Fruit fly (Drosophila melanogaster) whole organism, embryonic: Measurements from ENCODE around the gene CG6972.

Experiments used
- Adf1 ChIP-seq: fragments of 200-800 bp; sonication (Bioruptor generic); IDR thresholded peaks from 2 replicates; pipeline ENCODE4 v1.3.6; 2022; ENCODE audit warnings: missing biosample characterization, missing genetic modification characterization
- B-H2 ChIP-seq: fragments of 200-800 bp; sonication (Bioruptor generic); optimal IDR thresholded peaks from 2 replicates; lab custom pipeline; 2018; ENCODE audit warnings: missing biosample characterization, mild to moderate bottlenecking, missing genetic modification characterization
- CG11504 ChIP-seq: fragments of 200-800 bp; sonication (Bioruptor generic); optimal IDR thresholded peaks from 3 replicates; lab custom pipeline; 2019; ENCODE audit warnings: missing biosample characterization, mild to moderate bottlenecking, missing genetic modification characterization, moderate library complexity
- CG12071 ChIP-seq: fragments of 200-800 bp; sonication (Bioruptor generic); optimal IDR thresholded peaks from 3 replicates; lab custom pipeline; 2018; ENCODE audit warnings: missing biosample characterization, mild to moderate bottlenecking, missing genetic modification characterization
- CG13123 ChIP-seq: fragments of 200-800 bp; sonication (Bioruptor generic); optimal IDR thresholded peaks from 2 replicates; lab custom pipeline; 2016; ENCODE audit warnings: missing biosample characterization, missing genetic modification characterization
- CG13296 ChIP-seq: fragments of 200-800 bp; sonication (Bioruptor generic); optimal IDR thresholded peaks from 3 replicates; lab custom pipeline; 2018; ENCODE audit warnings: missing biosample characterization, mild to moderate bottlenecking, missing genetic modification characterization
- CG13775 ChIP-seq: fragments of 200-800 bp; sonication (Bioruptor generic); optimal IDR thresholded peaks from 3 replicates; lab custom pipeline; 2017; ENCODE audit warnings: missing biosample characterization, mild to moderate bottlenecking, missing genetic modification characterization
- CG14050 ChIP-seq: fragments of 200-800 bp; sonication (Bioruptor generic); IDR thresholded peaks from 3 replicates; pipeline ENCODE4 v1.3.6; 2022; ENCODE audit warnings: missing biosample characterization, missing genetic modification characterization
- CG14441 ChIP-seq: fragments of 200-800 bp; sonication (Bioruptor generic); IDR thresholded peaks from 2 replicates; pipeline ENCODE4 v1.3.6; 2022; ENCODE audit warnings: missing biosample characterization, missing genetic modification characterization
- CG16815 ChIP-seq: fragments of 200-800 bp; sonication (Bioruptor generic); optimal IDR thresholded peaks from 3 replicates; lab custom pipeline; 2017; ENCODE audit warnings: missing biosample characterization, mild to moderate bottlenecking, missing genetic modification characterization
- CG17328 ChIP-seq: fragments of 200-800 bp; sonication (Bioruptor generic); IDR thresholded peaks from 2 replicates; pipeline ENCODE4 v1.3.6; 2022; ENCODE audit warnings: missing biosample characterization, missing genetic modification characterization
- CG31388 ChIP-seq: fragments of 200-800 bp; sonication (Bioruptor generic); optimal IDR thresholded peaks from 2 replicates; lab custom pipeline; 2016; ENCODE audit warnings: missing biosample characterization, missing genetic modification characterization
- CG33557 ChIP-seq: fragments of 200-800 bp; sonication (Bioruptor generic); optimal IDR thresholded peaks from 2 replicates; lab custom pipeline; 2019; ENCODE audit warnings: missing biosample characterization, mild to moderate bottlenecking, missing genetic modification characterization, moderate library complexity
- CG4854 ChIP-seq: fragments of 200-800 bp; sonication (Bioruptor generic); optimal IDR thresholded peaks from 2 replicates; lab custom pipeline; 2016; ENCODE audit warnings: missing biosample characterization, missing genetic modification characterization, inconsistent platforms
- CG5180 ChIP-seq: fragments of 200-800 bp; sonication (Bioruptor generic); optimal IDR thresholded peaks from 3 replicates; lab custom pipeline; 2017; ENCODE audit warnings: missing biosample characterization, missing genetic modification characterization, mild to moderate bottlenecking, moderate library complexity, missing genetic modification reagents
- CG6654 ChIP-seq: fragments of 200-800 bp; sonication (Bioruptor generic); optimal IDR thresholded peaks from 2 replicates; lab custom pipeline; 2017; ENCODE audit warnings: missing biosample characterization, mild to moderate bottlenecking, missing genetic modification characterization
- CG7745 ChIP-seq: fragments of 200-800 bp; sonication (Bioruptor generic); optimal IDR thresholded peaks from 2 replicates; lab custom pipeline; 2018; ENCODE audit warnings: missing biosample characterization, mild to moderate bottlenecking, missing genetic modification characterization, moderate library complexity
- CG7928 ChIP-seq: fragments of 200-800 bp; sonication (Bioruptor generic); optimal IDR thresholded peaks from 2 replicates; lab custom pipeline; 2017; ENCODE audit warnings: missing biosample characterization, mild to moderate bottlenecking, missing genetic modification characterization
- CTCF ChIP-seq: fragments of 200-800 bp; sonication (Bioruptor generic); optimal IDR thresholded peaks from 2 replicates; lab custom pipeline; 2017; ENCODE audit warnings: missing biosample characterization, mild to moderate bottlenecking, missing genetic modification characterization, moderate library complexity
- D ChIP-seq, 2 experiments: fragments of 200-800 bp in 1 of 2; fragments of >200 bp in 1 of 2; sonication (Bioruptor generic) in 1 of 2; optimal IDR thresholded peaks; 2 replicates in 1 of 2; 3 replicates in 1 of 2; lab custom pipeline; 2017; ENCODE audit warnings: mild to moderate bottlenecking in 1 of 2, missing biosample characterization in 1 of 2, missing genetic modification characterization in 1 of 2, missing genetic modification reagents in 1 of 2
- Dad ChIP-seq: fragments of 200-800 bp; sonication (Bioruptor generic); optimal IDR thresholded peaks from 3 replicates; lab custom pipeline; 2016; ENCODE audit warnings: missing biosample characterization, missing genetic modification characterization
- Hand ChIP-seq: fragments of 200-800 bp; sonication (Bioruptor generic); optimal IDR thresholded peaks from 2 replicates; lab custom pipeline; 2017; ENCODE audit warnings: mild to moderate bottlenecking, missing biosample characterization, missing genetic modification reagents, missing genetic modification characterization
- Hmr ChIP-seq: fragments of 200-800 bp; sonication (Bioruptor generic); optimal IDR thresholded peaks from 3 replicates; lab custom pipeline; 2017; ENCODE audit warnings: mild to moderate bottlenecking, missing biosample characterization, missing genetic modification reagents, missing genetic modification characterization
- Hmx ChIP-seq: fragments of 200-800 bp; sonication (Bioruptor generic); optimal IDR thresholded peaks from 2 replicates; lab custom pipeline; 2016; ENCODE audit warnings: missing biosample characterization, missing genetic modification characterization
- Hr3 ChIP-seq: fragments of 200-800 bp; sonication (Bioruptor generic); optimal IDR thresholded peaks from 3 replicates; lab custom pipeline; 2016; ENCODE audit warnings: missing biosample characterization, missing genetic modification characterization
- Hr51 ChIP-seq, 2 experiments: fragments of 200-800 bp; sonication (Bioruptor generic); optimal IDR thresholded peaks; 2 replicates in 1 of 2; 3 replicates in 1 of 2; lab custom pipeline; 2016 to 2018; ENCODE audit warnings: missing biosample characterization in 2 of 2, missing genetic modification characterization in 2 of 2, mild to moderate bottlenecking in 1 of 2, moderate library complexity in 1 of 2
- Hr78 ChIP-seq, 2 experiments: fragments of 200-800 bp in 1 of 2; fragments of >200 bp in 1 of 2; sonication (Bioruptor generic) in 1 of 2; optimal IDR thresholded peaks; 2 replicates each; lab custom pipeline; 2017 to 2019; ENCODE audit warnings: missing biosample characterization in 2 of 2, missing genetic modification characterization in 2 of 2, mild to moderate bottlenecking in 1 of 2, moderate library complexity in 1 of 2
- Meics ChIP-seq: fragments of 200-800 bp; sonication (Bioruptor generic); optimal IDR thresholded peaks from 2 replicates; lab custom pipeline; 2017; ENCODE audit warnings: missing biosample characterization, mild to moderate bottlenecking, missing genetic modification characterization
- Mrtf ChIP-seq: fragments of 200-800 bp; sonication (Bioruptor generic); IDR thresholded peaks from 3 replicates; pipeline ENCODE4 v1.3.6; 2022; ENCODE audit warnings: missing biosample characterization, missing genetic modification characterization
- Nf-YB ChIP-seq: fragments of 200-800 bp; sonication (Bioruptor generic); optimal IDR thresholded peaks from 3 replicates; lab custom pipeline; 2019; ENCODE audit warnings: missing biosample characterization, mild to moderate bottlenecking, missing genetic modification characterization, moderate library complexity
- PHDP ChIP-seq: fragments of 200-800 bp; sonication (Bioruptor generic); optimal IDR thresholded peaks from 3 replicates; lab custom pipeline; 2018; ENCODE audit warnings: missing biosample characterization, mild to moderate bottlenecking, missing genetic modification characterization, moderate library complexity
- Rfx ChIP-seq: fragments of 200-800 bp; sonication (Bioruptor generic); IDR thresholded peaks from 2 replicates; pipeline ENCODE4 v1.3.6; 2022; ENCODE audit warnings: missing biosample characterization, missing genetic modification characterization
- ap ChIP-seq: fragments of 200-800 bp; sonication (Bioruptor generic); IDR thresholded peaks from 2 replicates; pipeline ENCODE4 v1.3.6; 2022; ENCODE audit warnings: missing biosample characterization, missing genetic modification characterization
- bab2 ChIP-seq: fragments of 200-800 bp; sonication (Bioruptor generic); optimal IDR thresholded peaks from 2 replicates; lab custom pipeline; 2016; ENCODE audit warnings: missing biosample characterization, missing genetic modification characterization
- br ChIP-seq: fragments of >200 bp; optimal IDR thresholded peaks from 2 replicates; lab custom pipeline; 2017
- exex ChIP-seq: fragments of 200-800 bp; sonication (Bioruptor generic); optimal IDR thresholded peaks from 4 replicates; lab custom pipeline; 2018; ENCODE audit warnings: missing biosample characterization, mild to moderate bottlenecking, missing genetic modification characterization, moderate library complexity
- fd102C ChIP-seq: fragments of 200-800 bp; sonication (Bioruptor generic); optimal IDR thresholded peaks from 2 replicates; lab custom pipeline; 2018; ENCODE audit warnings: missing biosample characterization, mild to moderate bottlenecking, missing genetic modification characterization, moderate library complexity
- fd64A ChIP-seq: fragments of 200-800 bp; sonication (Bioruptor generic); optimal IDR thresholded peaks from 3 replicates; lab custom pipeline; 2018; ENCODE audit warnings: missing biosample characterization, mild to moderate bottlenecking, missing genetic modification characterization
- fu2 ChIP-seq: fragments of 200-800 bp; sonication (Bioruptor generic); optimal IDR thresholded peaks from 2 replicates; lab custom pipeline; 2016; ENCODE audit warnings: missing biosample characterization, missing genetic modification characterization
- gem ChIP-seq: fragments of 200-800 bp; sonication (Bioruptor generic); optimal IDR thresholded peaks from 2 replicates; lab custom pipeline; 2019; ENCODE audit warnings: missing biosample characterization, mild to moderate bottlenecking, missing genetic modification characterization, moderate library complexity
- knrl ChIP-seq: fragments of 200-800 bp; sonication (Bioruptor generic); IDR thresholded peaks from 3 replicates; pipeline ENCODE4 v1.3.6; 2022; ENCODE audit warnings: missing biosample characterization, missing genetic modification characterization; ENCODE audit not compliant: partially characterized antibody
- lab ChIP-seq: fragments of 200-800 bp; sonication (Bioruptor generic); optimal IDR thresholded peaks from 3 replicates; lab custom pipeline; 2017; ENCODE audit warnings: missing biosample characterization, missing genetic modification characterization, mild to moderate bottlenecking, moderate library complexity, missing genetic modification reagents
- pfk ChIP-seq: fragments of 200-800 bp; sonication (Bioruptor generic); optimal IDR thresholded peaks from 2 replicates; lab custom pipeline; 2018; ENCODE audit warnings: missing biosample characterization, mild to moderate bottlenecking, missing genetic modification characterization, moderate library complexity
- psq ChIP-seq: fragments of 200-800 bp; sonication (Bioruptor generic); optimal IDR thresholded peaks from 2 replicates; lab custom pipeline; 2017; ENCODE audit warnings: missing biosample characterization, missing genetic modification characterization
- slou ChIP-seq: fragments of 200-800 bp; sonication (Bioruptor generic); optimal IDR thresholded peaks from 3 replicates; lab custom pipeline; 2016; ENCODE audit warnings: missing biosample characterization, missing genetic modification characterization
- sna ChIP-seq: fragments of 200-800 bp; sonication (Bioruptor generic); IDR thresholded peaks from 2 replicates; pipeline ENCODE4 v1.3.6; 2022; ENCODE audit warnings: missing biosample characterization, missing genetic modification characterization; ENCODE audit not compliant: partially characterized antibody
- twi ChIP-seq: fragments of 200-800 bp; optimal IDR thresholded peaks from 2 replicates; lab custom pipeline; 2019; ENCODE audit warnings: missing biosample characterization, mild to moderate bottlenecking, missing genetic modification characterization, moderate library complexity
- usp ChIP-seq: fragments of >200 bp; optimal IDR thresholded peaks from 2 replicates; lab custom pipeline; 2017; ENCODE audit warnings: missing biosample characterization, missing genetic modification characterization
- vfl ChIP-seq: fragments of 200-800 bp; sonication (Bioruptor generic); optimal IDR thresholded peaks from 2 replicates; lab custom pipeline; 2016; ENCODE audit warnings: missing biosample characterization, missing genetic modification characterization
- vnd ChIP-seq: fragments of 200-800 bp; sonication (Bioruptor generic); IDR thresholded peaks from 3 replicates; pipeline ENCODE4 v1.3.6; 2022; ENCODE audit warnings: missing biosample characterization, missing genetic modification characterization; ENCODE audit not compliant: partially characterized antibody

CG6972 gene

DNA sequence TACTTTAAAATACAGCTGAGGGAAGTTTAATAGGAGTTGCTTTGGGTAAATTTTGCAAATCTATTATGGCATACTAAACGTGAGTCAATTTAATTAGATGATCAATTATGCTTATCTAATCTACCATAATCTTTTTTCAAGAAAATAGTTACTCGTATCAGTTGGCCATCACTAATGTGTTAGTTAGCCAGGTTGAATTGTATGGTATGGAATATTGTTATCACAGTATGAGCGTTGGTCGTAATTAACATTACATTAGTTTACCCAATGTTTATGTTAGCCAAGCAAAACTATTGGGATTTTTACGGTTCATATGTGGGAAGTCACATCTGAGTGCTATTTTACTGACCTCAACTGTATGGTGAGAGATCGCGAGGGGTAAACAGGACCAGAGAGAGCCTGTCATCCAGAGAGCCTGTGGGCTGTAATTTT, 28.3 kb upstream of the CG6972 start (continued):
- TF ChIP-seq CG16815 (GFP tag; lab: Kevin White, UChicago), result peak; percentile 92
- peak; percentile 83 for TF ChIP-seq fd102C (GFP tag; lab: Kevin White, UChicago)
- no peak for TF ChIP-seq CG12071 (GFP tag; lab: Kevin White, UChicago)
- TF ChIP-seq twi, result peak; percentile 69
- TF ChIP-seq Hr78 (GFP tag; optimal IDR thresholded peaks at IDR 0.05; lab: Kevin White, UChicago), result no peak
- TF ChIP-seq bab2, result peak; percentile 73
- TF ChIP-seq slou (GFP tag; lab: Kevin White, UChicago), result no peak
- TF ChIP-seq Hr3 (GFP tag; lab: Kevin White, UChicago), result peak; percentile 76
- no peak for TF ChIP-seq pfk (GFP tag; lab: Kevin White, UChicago)
- TF ChIP-seq Hmr (GFP tag; lab: Kevin White, UChicago), result peak; percentile 50
- TF ChIP-seq CG13296 (GFP tag; lab: Kevin White, UChicago), result peak; percentile 27
- TF ChIP-seq CG14050 (GFP tag; lab: Robert Waterston, UW), result no peak
- TF ChIP-seq Meics (GFP tag; lab: Kevin White, UChicago), result peak; percentile 40
- peak; percentile 77 for TF ChIP-seq lab (GFP tag; lab: Kevin White, UChicago)
- TF ChIP-seq knrl (GFP tag; lab: Robert Waterston, UW), result no peak
- TF ChIP-seq CG11504 (tag; lab: Kevin White, UChicago), result no peak
- TF ChIP-seq ap (GFP tag; lab: Robert Waterston, UW), result no peak
- TF ChIP-seq CG17328, result peak; percentile 34; the same call in 1 of the 2 replicates
- no peak for TF ChIP-seq vfl (GFP tag; lab: Kevin White, UChicago)
- peak; percentile 48 for TF ChIP-seq PHDP (tag; lab: Kevin White, UChicago)
- no peak for TF ChIP-seq Adf1
- TF ChIP-seq CG13775 (GFP tag; lab: Kevin White, UChicago), result peak; percentile 88
- TF ChIP-seq Rfx (GFP tag; lab: Robert Waterston, UW), result 0 out of 2 replicates have a peak, but pooled peaks have one; percentile 35
- TF ChIP-seq Hr51 (GFP tag; optimal IDR thresholded peaks at IDR 0.05; lab: Kevin White, UChicago), result peak in 1 of 2 experiments; percentile 71
- no peak for TF ChIP-seq CG6654 (GFP tag; lab: Kevin White, UChicago)
- TF ChIP-seq CTCF (GFP tag; lab: Kevin White, UChicago), result no peak
- peak; percentile 13 for TF ChIP-seq CG4854 (GFP tag; lab: Kevin White, UChicago)
- TF ChIP-seq B-H2 (GFP tag; lab: Kevin White, UChicago), result no peak
- TF ChIP-seq CG14441 (GFP tag; lab: Robert Waterston, UW), result peak; percentile 41; the same call in 1 of the 2 replicates
- peak; percentile 52 for TF ChIP-seq Dad (GFP tag; lab: Kevin White, UChicago)
- peak; percentile 6 for TF ChIP-seq CG13123 (GFP tag; lab: Kevin White, UChicago)
- no peak for TF ChIP-seq psq (GFP tag; lab: Kevin White, UChicago)
- no peak for TF ChIP-seq Hand
- TF ChIP-seq CG7745 (tag; lab: Kevin White, UChicago), result no peak
- no peak for TF ChIP-seq CG7928 (GFP tag; lab: Kevin White, UChicago)
- TF ChIP-seq fu2 (GFP tag; lab: Kevin White, UChicago), result peak; percentile 39
- TF ChIP-seq br, result no peak
- peak; percentile 85 for TF ChIP-seq gem (tag; lab: Kevin White, UChicago)
- TF ChIP-seq CG31388 (GFP tag; lab: Kevin White, UChicago), result no peak
- peak; percentile 94 for TF ChIP-seq exex (tag; lab: Kevin White, UChicago)
- TF ChIP-seq CG33557 (GFP tag; lab: Kevin White, UChicago), result peak; percentile 93
- peak; percentile 15 for TF ChIP-seq CG5180 (GFP tag; lab: Kevin White, UChicago)
- TF ChIP-seq usp, result no peak
- no peak for TF ChIP-seq Mrtf
- no peak for TF ChIP-seq sna (GFP tag; lab: Robert Waterston, UW)
- peak; percentile 63 for TF ChIP-seq Nf-YB (GFP tag; lab: Kevin White, UChicago)
- TF ChIP-seq Hmx (GFP tag; lab: Kevin White, UChicago), result no peak
- TF ChIP-seq vnd (GFP tag; lab: Robert Waterston, UW), result no peak
- TF ChIP-seq fd64A (GFP tag; lab: Kevin White, UChicago), result no peak
- no peak for TF ChIP-seq D (optimal IDR thresholded peaks at IDR 0.05; lab: Kevin White, UChicago)
- peak; percentile 84 for TF ChIP-seq D (GFP tag; optimal IDR thresholded peaks at IDR 0.05; lab: Kevin White, UChicago)
